Fruit fly (Drosophila melanogaster): ENCODE results near the gene B4.

The B4 gene

dm6 chr2L:13547738-13548726, 1.1 kb downstream of the B4 start (continued):
- peak; percentile 88 for TF ChIP-seq Hr39 (GFP tag; optimal IDR thresholded peaks at IDR 0.05)
- peak; percentile 54 to 72 for TF ChIP-seq ss (GFP tag; optimal IDR thresholded peaks at IDR 0.05)
- peak; percentile 40; the same call in 1 of the 3 replicates for TF ChIP-seq eg (GFP tag; IDR thresholded peaks at IDR 0.05)
- peak; percentile 86 for TF ChIP-seq CG10631 (GFP tag; optimal IDR thresholded peaks at IDR 0.05)
- TF ChIP-seq CG11762 (GFP tag; optimal IDR thresholded peaks at IDR 0.05; ENCODE audit: insufficient read depth), result peak; percentile 64
- peak; percentile 45; the same call in 1 of the 2 replicates for TF ChIP-seq CG11294 (GFP tag; IDR thresholded peaks at IDR 0.05)
- TF ChIP-seq CG8632 (GFP tag; optimal IDR thresholded peaks at IDR 0.05), result peak; percentile 64
- peak; percentile 86 for TF ChIP-seq topi (GFP tag; optimal IDR thresholded peaks at IDR 0.05)
- no peak for TF ChIP-seq Lpt (GFP tag; optimal IDR thresholded peaks at IDR 0.05)
- peak; percentile 65 for TF ChIP-seq CG6276 (GFP tag; optimal IDR thresholded peaks at IDR 0.05)
- TF ChIP-seq Eip75B (GFP tag; optimal IDR thresholded peaks at IDR 0.05), result peak; percentile 85
- TF ChIP-seq CG31627 (GFP tag; optimal IDR thresholded peaks at IDR 0.05), result peak; percentile 84
- peak; percentile 18 to 79 for TF ChIP-seq salr (GFP tag; optimal IDR thresholded peaks at IDR 0.05)
- peak; percentile 85 for TF ChIP-seq cyc (GFP tag; optimal IDR thresholded peaks at IDR 0.05)

- TF ChIP-seq acj6 (GFP tag; optimal IDR thresholded peaks at IDR 0.05) (no peak), salr (GFP tag; optimal IDR thresholded peaks at IDR 0.05) (peak; percentile 42 to 59), CG8119 (GFP tag; IDR thresholded peaks at IDR 0.05) (peak; percentile 85), Hr38 (GFP tag; optimal IDR thresholded peaks at IDR 0.05) (no peak), OdsH (GFP tag; optimal IDR thresholded peaks at IDR 0.05) (no peak), Eip75B (GFP tag; optimal IDR thresholded peaks at IDR 0.05) (peak; percentile 7), CG31627 (GFP tag; optimal IDR thresholded peaks at IDR 0.05) (no peak), Met (GFP tag; optimal IDR thresholded peaks at IDR 0.05) (no peak), CG32006 (GFP tag; optimal IDR thresholded peaks at IDR 0.05) (peak; percentile 30), dac (GFP tag; optimal IDR thresholded peaks at IDR 0.05) (no peak), CG6808 (GFP tag; optimal IDR thresholded peaks at IDR 0.05) (peak; percentile 95), Eip78C (GFP tag) (peak; percentile 57), eg (GFP tag; IDR thresholded peaks at IDR 0.05) (peak; percentile 72), CG3032 (tag; optimal IDR thresholded peaks at IDR 0.05) (peak; percentile 68), CG4318 (GFP tag; optimal IDR thresholded peaks at IDR 0.05) (no peak), Lpt (GFP tag; optimal IDR thresholded peaks at IDR 0.05) (peak; percentile 81), CG10631 (GFP tag; optimal IDR thresholded peaks at IDR 0.05) (peak; percentile 13), svp (GFP tag) (no peak), CG11902 (GFP tag; optimal IDR thresholded peaks at IDR 0.05) (no peak), Ets96B (tag; optimal IDR thresholded peaks at IDR 0.05) (peak; percentile 81), CG10669 (GFP tag; optimal IDR thresholded peaks at IDR 0.05) (peak; percentile 65), CG6163 (GFP tag; IDR thresholded peaks at IDR 0.05) (peak; percentile 83), lz (GFP tag; optimal IDR thresholded peaks at IDR 0.05) (no peak), CG8319 (GFP tag; optimal IDR thresholded peaks at IDR 0.05) (no peak), Ets21C (GFP tag; optimal IDR thresholded peaks at IDR 0.05) (no peak), CG6792 (GFP tag; optimal IDR thresholded peaks at IDR 0.05) (no peak), CG1621 (tag; optimal IDR thresholded peaks at IDR 0.05) (peak; percentile 85), Hr39 (GFP tag; optimal IDR thresholded peaks at IDR 0.05) (no peak), net (GFP tag; optimal IDR thresholded peaks at IDR 0.05) (peak; percentile 58), fkh (GFP tag; optimal IDR thresholded peaks at IDR 0.05) (no peak), fd59A (GFP tag; optimal IDR thresholded peaks at IDR 0.05) (peak; percentile 67), CG15336 (GFP tag; IDR thresholded peaks at IDR 0.05) (peak; percentile 69), ss (GFP tag; optimal IDR thresholded peaks at IDR 0.05) (peak; percentile 96 to 99), Gug (GFP tag; IDR thresholded peaks at IDR 0.05) (no peak), achi (GFP tag; optimal IDR thresholded peaks at IDR 0.05) (peak; percentile 1), CG3919 (GFP tag; optimal IDR thresholded peaks at IDR 0.05) (peak; percentile 14), CG16779 (tag; optimal IDR thresholded peaks at IDR 0.05) (peak; percentile 86), Blimp-1 (GFP tag; optimal IDR thresholded peaks at IDR 0.05) (no peak), dsx (GFP tag; optimal IDR thresholded peaks at IDR 0.05; ENCODE audit: poor library complexity, severe bottlenecking) (peak; percentile 85), CG6276 (GFP tag; optimal IDR thresholded peaks at IDR 0.05) (peak; percentile 88), topi (GFP tag; optimal IDR thresholded peaks at IDR 0.05) (no peak), CG8632 (GFP tag; optimal IDR thresholded peaks at IDR 0.05) (peak; percentile 26), Smox (GFP tag; optimal IDR thresholded peaks at IDR 0.05) (no peak)
Measured at dm6 chr2L:13545678-13546077, 3.5 kb downstream of the B4 start.
